Worm (Caenorhabditis elegans) whole organism, L4 larva: Measurements from ENCODE around the gene K08E7.4.

Experiments used
- ZK337.2 ChIP-seq: fragments of 200-800 bp; sonication (Bioruptor generic); IDR thresholded peaks from 2 replicates; pipeline ENCODE4 v1.3.6; 2022; ENCODE audit warnings: missing genetic modification reagents, missing genetic modification characterization, missing compliant biosample characterization
- fkh-10 ChIP-seq: fragments of 150-350 bp; optimal IDR thresholded peaks from 2 replicates; lab custom pipeline; 2014; ENCODE audit warnings: missing biosample characterization, missing genetic modification reagents, missing genetic modification characterization
- nhr-11 ChIP-seq: fragments of 150-350 bp; optimal IDR thresholded peaks from 2 replicates; lab custom pipeline; 2014; ENCODE audit warnings: missing biosample characterization, missing genetic modification characterization
- nhr-25 ChIP-seq: sonication (generic microtip); optimal IDR thresholded peaks from 2 replicates; lab custom pipeline; 2017; ENCODE audit warnings: missing genetic modification characterization, mild to moderate bottlenecking, missing compliant biosample characterization, antibody characterized with exemption, moderate library complexity, borderline replicate concordance; ENCODE audit not compliant: insufficient read depth

DNA sequence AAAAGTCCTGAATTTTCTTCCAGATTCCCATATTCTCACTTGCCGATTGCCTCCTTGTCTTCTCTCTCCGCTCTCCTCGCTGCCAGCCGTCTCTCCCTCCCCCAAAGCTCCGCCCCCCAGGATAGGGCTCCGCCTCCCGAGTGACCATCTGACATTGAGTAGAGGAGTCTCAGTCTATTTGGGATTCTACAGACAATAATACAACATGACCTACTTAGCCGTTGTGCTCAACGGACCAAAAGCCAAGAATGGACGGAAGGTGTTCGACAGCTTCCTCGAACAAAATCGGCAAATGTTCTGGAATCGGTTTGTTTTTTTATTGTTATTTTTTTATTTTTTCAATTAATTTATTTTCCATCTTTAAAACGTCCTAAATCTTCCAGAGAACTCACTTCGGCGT, 28.9 kb downstream of the K08E7.4 start, which contains the start of gene ham-1:
- TF ChIP-seq fkh-10 (GFP tag; lab: Kevin White, UChicago) (no peak), nhr-11 (tag; lab: Kevin White, UChicago) (no peak), ZK337.2 (GFP tag; lab: Robert Waterston, UW) (no peak), nhr-25 (tag; lab: Kevin White, UChicago) (no peak)
